Worm (Caenorhabditis elegans): ENCODE data around the gene T23D5.3.

DNA sequence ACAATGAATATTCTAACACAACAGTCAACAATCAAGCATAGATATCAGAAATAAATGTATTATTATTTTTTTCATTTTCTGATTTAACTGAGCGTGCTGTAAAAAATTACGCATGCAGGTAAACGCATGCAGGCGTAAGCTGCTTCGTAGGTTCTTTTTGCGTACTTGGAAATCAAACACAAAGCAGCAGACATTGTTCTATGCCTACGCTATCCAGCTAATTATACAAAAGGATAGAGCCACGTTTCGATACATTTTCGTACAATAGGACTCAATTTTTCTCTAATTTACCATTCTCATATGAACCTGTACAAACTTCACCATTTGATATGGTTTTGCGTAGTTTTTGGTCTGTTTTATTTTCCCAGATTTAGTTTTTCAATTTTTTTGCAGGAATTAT is 49.0 kb upstream of the T23D5.3 start, which contains the start of gene T26E4.3:
- no peak for TF ChIP-seq unc-62 (GFP tag; optimal IDR thresholded peaks at IDR 0.05)
- TF ChIP-seq elt-3 (tag; optimal IDR thresholded peaks at IDR 0.05), result no peak

All from whole organism, L2 larva.